Worm (Caenorhabditis elegans): ENCODE data around the gene F35A5.5.

ce11 chrX:3797882-3798281 is 2.3 kb upstream of the F35A5.5 start, which contains the start of gene abu-10:
- TF ChIP-seq hlh-30 (tag; optimal IDR thresholded peaks at IDR 0.05; ENCODE audit: insufficient read depth), result no peak
- TF ChIP-seq ama-1 (optimal IDR thresholded peaks at IDR 0.05), result no peak
- no peak for TF ChIP-seq aly-2 (tag; optimal IDR thresholded peaks at IDR 0.05)
- no peak for TF ChIP-seq ceh-28 (tag; optimal IDR thresholded peaks at IDR 0.05)
- TF ChIP-seq unc-62 (GFP tag; optimal IDR thresholded peaks at IDR 0.05 in 1 of 2), result no peak
- no peak for TF ChIP-seq unc-62 (tag; optimal IDR thresholded peaks at IDR 0.05)
- TF ChIP-seq nhr-111 (GFP tag; optimal IDR thresholded peaks at IDR 0.05), result no peak
- TF ChIP-seq egl-27 (tag; optimal IDR thresholded peaks at IDR 0.05), result no peak
- no peak for TF ChIP-seq lin-39 (tag; optimal IDR thresholded peaks at IDR 0.05)
- TF ChIP-seq pqm-1 (tag; optimal IDR thresholded peaks at IDR 0.05), result no peak
